Worm (Caenorhabditis elegans) whole organism, dauer: Measurements from ENCODE around the gene cnnm-2.

Source experiments
- unc-62 ChIP-seq: sonication (generic microtip); optimal IDR thresholded peaks from 2 replicates; lab custom pipeline; 2017; ENCODE audit warnings: missing biosample characterization, missing genetic modification reagents, missing genetic modification characterization

Gene cnnm-2

ce11 chrX:8805475-8805874 lies 6.4 kb upstream of the cnnm-2 start:
- TF ChIP-seq unc-62 (GFP tag; lab: Kevin White, UChicago) = no peak

ce11 chrX:8806070-8806799 lies 5.7 kb upstream of the cnnm-2 start, which contains the start of gene R04E5.8:
R04E5.8 (minus strand) TSS chrX:8806120.
- no peak for TF ChIP-seq unc-62 (GFP tag; lab: Kevin White, UChicago)

ce11 chrX:8808740-8809139 lies 3.2 kb upstream of the cnnm-2 start:
- TF ChIP-seq unc-62 (GFP tag; lab: Kevin White, UChicago) = no peak

DNA sequence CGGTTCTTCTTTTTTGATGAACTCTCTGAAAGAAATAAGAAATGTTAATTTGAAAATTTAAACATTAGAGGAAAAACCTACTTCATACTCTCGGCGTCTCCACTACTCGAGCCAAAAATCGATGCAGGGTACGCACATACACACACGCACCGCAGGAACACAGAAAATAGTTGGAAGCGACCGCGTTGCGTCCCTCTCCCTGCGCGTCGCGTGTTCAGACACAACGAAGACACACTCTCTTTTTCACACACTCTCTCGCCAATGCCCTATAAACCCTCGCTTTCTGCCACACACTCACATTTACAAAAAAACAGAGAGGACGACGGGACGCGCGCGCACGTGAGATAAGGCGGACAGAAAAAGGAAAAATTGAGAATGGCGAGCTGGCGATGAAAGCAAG lies 997 bp upstream of the cnnm-2 start, which contains the start of gene R04E5.9:
Gene R04E5.9, minus strand, starts transcription at position 235 of the 400 bp plus-strand sequence.
- TF ChIP-seq unc-62 (GFP tag; lab: Kevin White, UChicago) = no peak

DNA sequence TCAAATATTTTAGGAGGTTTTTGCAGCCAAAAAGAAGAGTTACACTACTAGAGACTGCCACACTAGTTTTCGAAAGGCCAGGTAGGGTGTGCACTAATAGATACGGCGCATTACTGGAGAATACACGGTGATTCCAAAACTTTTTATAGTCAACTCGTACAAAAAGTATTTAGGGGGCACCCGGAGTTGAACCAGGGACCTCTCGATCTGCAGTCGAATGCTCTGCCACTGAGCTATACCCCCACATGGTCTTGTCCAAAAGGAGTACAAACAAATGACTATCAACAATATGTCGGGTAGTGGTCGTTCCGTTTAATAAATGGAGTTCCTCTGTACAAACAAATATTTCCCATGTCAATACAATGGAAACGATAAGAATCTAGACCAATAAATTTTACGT lies 6.0 kb downstream of the cnnm-2 start:
- TF ChIP-seq unc-62 (GFP tag; lab: Kevin White, UChicago) = no peak

ce11 chrX:8819815-8820415 lies 8.0 kb downstream of the cnnm-2 start:
- TF ChIP-seq unc-62 (GFP tag; lab: Kevin White, UChicago) = no peak

ce11 chrX:8820643-8821042 lies 8.7 kb downstream of the cnnm-2 start:
- TF ChIP-seq unc-62 (GFP tag; lab: Kevin White, UChicago) = no peak

DNA sequence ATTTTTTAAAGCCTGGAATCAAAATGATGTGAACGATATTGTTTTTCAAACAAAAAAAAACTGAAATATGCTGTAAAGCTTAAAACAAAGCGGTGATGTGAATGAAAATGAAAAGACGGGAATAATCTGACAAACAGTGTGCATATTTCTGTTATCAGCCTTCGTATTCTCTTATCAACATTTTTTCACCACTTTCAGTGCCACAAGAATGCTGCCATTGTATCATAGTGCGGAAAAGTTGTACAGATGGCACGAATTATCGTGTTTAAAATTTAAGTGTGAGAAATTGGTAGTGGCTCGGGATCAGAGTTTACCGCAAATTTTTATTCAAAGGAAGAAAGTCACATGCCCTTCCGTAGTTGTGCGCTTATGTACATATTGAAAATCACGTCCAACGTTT lies 12.5 kb downstream of the cnnm-2 start, which contains the start of gene ifd-1:
Gene ifd-1, minus strand, starts transcription at position 12 of the 400 bp plus-strand sequence.
- no peak for TF ChIP-seq unc-62 (GFP tag; lab: Kevin White, UChicago)

DNA sequence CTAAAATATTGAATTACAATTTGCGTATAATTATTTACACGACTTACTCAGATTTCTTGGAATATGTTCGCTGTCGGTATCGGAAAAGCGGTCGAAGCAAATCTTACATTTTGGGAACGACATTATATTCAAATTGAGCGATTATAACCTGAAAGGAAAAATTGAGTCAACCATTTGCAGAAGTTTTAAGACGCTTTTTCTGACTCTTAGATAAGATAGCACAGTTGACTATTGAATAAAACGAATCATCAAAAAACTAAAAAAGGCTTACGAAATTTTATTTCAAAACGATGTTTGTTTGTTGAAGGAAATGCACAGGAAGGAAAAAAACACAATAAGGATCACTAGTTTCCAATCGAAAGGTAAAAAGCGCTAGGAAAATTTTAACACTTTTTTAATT lies 16.5 kb downstream of the cnnm-2 start, which contains the start of gene rcs-1:
Gene rcs-1, minus strand, starts transcription at position 176 of the 400 bp plus-strand sequence.
- no peak for TF ChIP-seq unc-62 (GFP tag; lab: Kevin White, UChicago)

DNA sequence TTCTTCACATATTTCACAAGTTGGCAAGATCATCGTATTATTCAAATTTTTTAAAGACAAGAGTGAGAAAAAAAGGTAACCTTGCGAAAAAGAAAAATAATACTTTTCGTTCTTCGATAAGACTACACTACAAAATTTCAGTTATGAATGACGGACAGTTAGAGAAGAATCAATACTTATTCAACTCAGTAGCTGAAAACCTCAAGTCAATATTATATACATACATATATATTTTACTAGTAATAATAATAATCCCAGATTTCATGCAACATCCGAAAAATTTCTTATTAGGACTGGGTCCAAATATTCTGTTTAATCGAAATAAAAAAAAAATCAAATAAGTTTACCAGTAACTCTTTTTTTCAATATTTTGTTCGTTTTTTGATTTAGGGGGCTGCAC lies 19.3 kb downstream of the cnnm-2 start, which contains the start of gene C28G1.6:
Gene C28G1.6, minus strand, starts transcription at position 101 of the 400 bp plus-strand sequence.
- TF ChIP-seq unc-62 (GFP tag; lab: Kevin White, UChicago) = no peak

ce11 chrX:8835405-8835804 lies 23.5 kb downstream of the cnnm-2 start, which contains the start of gene sec-15:
sec-15 (minus strand) TSS chrX:8835715.
- TF ChIP-seq unc-62 (GFP tag; lab: Kevin White, UChicago) = no peak

ce11 chrX:8835887-8836348 lies 24.0 kb downstream of the cnnm-2 start, which contains the start of gene C28G1.2:
C28G1.2 (plus strand) TSS chrX:8836016.
- TF ChIP-seq unc-62 (GFP tag; lab: Kevin White, UChicago) = no peak

DNA sequence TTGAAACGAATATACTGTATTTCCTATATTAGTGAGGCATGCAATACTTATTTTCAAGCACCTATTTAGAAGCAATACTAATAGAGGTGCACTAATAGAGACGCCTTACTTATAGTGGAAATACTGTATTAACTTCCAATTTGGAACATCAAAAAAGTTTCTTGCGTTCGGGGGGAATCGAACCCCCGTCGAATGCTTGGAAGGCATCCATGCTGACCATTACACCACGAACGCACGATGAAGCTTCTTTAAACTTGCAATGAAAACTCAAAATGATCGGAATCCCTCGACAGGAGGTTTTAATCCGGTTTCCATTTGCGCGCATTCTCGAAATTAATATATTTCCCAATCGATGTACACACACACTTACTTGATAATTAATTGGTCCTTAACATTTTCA lies 26.3 kb downstream of the cnnm-2 start:
- TF ChIP-seq unc-62 (GFP tag; lab: Kevin White, UChicago) = no peak

DNA sequence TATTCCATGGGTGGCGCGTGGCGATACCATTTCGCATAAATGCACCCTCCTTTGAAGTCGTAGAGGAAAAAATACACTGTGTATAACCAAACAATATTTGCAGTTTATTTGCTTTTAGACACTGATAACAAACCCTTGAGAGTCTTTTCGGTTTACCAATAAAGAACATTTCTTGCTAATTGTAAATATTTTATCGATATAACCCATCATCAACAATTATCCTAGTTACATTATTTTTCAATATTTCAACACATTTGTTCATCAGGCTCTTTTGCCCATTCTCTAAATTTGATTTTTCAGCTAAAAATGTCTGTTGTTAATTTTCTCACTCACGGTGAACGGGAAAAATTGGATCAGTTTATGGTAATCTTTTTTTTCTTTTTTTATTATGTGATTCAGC lies 32.1 kb downstream of the cnnm-2 start, which contains the start of gene ubc-23:
Gene ubc-23, plus strand, starts transcription at position 301 of the 400 bp plus-strand sequence.
- no peak for TF ChIP-seq unc-62 (GFP tag; lab: Kevin White, UChicago)

DNA sequence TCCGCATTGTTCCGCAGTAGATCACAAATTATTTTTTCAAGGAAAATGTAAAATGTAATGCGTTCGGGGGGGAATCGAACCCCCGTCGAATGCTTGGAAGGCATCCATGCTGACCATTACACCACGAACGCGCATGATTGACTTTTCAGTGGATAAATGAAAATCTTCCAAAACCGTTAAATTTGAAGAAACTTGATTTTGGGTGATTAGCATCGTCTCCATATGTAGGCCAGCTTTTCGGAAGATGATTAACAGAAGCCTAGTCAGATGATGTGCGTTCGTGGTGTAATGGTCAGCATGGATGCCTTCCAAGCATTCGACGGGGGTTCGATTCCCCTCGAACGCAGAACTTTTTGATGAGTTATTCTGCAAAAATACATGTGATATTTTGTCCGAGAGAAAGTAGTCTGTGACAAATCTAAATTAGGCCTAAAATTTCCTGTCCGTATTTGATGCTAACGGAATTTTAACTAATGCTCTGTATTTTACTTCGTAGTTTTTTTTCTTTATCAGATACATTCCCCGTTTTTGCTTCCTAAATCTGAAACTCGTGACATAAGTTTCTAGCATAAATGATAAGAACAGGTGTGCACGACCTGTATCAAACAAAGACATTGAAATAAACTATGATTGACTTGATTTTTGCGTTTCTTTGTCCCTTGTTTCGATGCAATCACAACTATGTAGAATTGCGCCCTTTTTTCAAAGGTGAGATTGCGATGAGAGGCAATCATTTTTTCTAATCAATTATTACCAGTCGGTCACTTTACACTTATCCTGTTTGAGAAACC lies 34.7 kb downstream of the cnnm-2 start, which contains the start of gene C28G1.10:
Gene C28G1.10, plus strand, starts transcription at position 676 of the 791 bp plus-strand sequence.
- TF ChIP-seq unc-62 (GFP tag; lab: Kevin White, UChicago) = no peak
